Worm (Caenorhabditis elegans) whole organism, L1 larva: ENCODE measurements around the gene M163.5.
A peak's percentile ranks its signal among the peaks of the same experiment; 100 is the strongest.
"Not testable (repeated sequence)": the region's sequence is repeated elsewhere in the genome, so short reads cannot be mapped to it uniquely, and the experiment has no call there.

Experiments
- Y116A8C.19 ChIP-seq: sonication (generic microtip); optimal IDR thresholded peaks from 2 replicates; lab custom pipeline; 2016; ENCODE audit warnings: missing compliant biosample characterization, missing genetic modification characterization, borderline replicate concordance
- aha-1 ChIP-seq: fragments of 150-350 bp; optimal IDR thresholded peaks from 2 replicates; lab custom pipeline; 2014; ENCODE audit warnings: missing biosample characterization, missing genetic modification characterization
- ama-1 ChIP-seq: fragments of 150-350 bp; optimal IDR thresholded peaks from 2 replicates; lab custom pipeline; 2014
- blmp-1 ChIP-seq: fragments of 150-350 bp; optimal IDR thresholded peaks from 2 replicates; lab custom pipeline; 2014; ENCODE audit warnings: missing biosample characterization, missing genetic modification characterization
- ceh-8 ChIP-seq: fragments of 200-800 bp; sonication (Bioruptor generic); optimal IDR thresholded peaks from 2 replicates; lab custom pipeline; 2018; ENCODE audit warnings: mild to moderate bottlenecking, missing genetic modification characterization, moderate library complexity, missing compliant biosample characterization
- ceh-90 ChIP-seq: sonication (generic microtip); optimal IDR thresholded peaks from 2 replicates; lab custom pipeline; 2016; ENCODE audit warnings: missing genetic modification characterization, missing compliant biosample characterization
- ces-1 ChIP-seq: fragments of 150-350 bp; optimal IDR thresholded peaks from 2 replicates; lab custom pipeline; 2014; ENCODE audit warnings: missing biosample characterization, missing genetic modification reagents, missing genetic modification characterization
- dpl-1 ChIP-seq, 3 experiments: fragments of 150-350 bp in 2 of 3; sonication (generic microtip) in 1 of 3; optimal IDR thresholded peaks; 2 replicates each; lab custom pipeline; 2014 to 2017; ENCODE audit warnings: missing biosample characterization in 3 of 3, missing genetic modification characterization in 3 of 3, missing genetic modification reagents in 3 of 3
- efl-3 ChIP-seq: fragments of 200-800 bp; sonication (Bioruptor generic); optimal IDR thresholded peaks from 2 replicates; lab custom pipeline; 2018; ENCODE audit warnings: mild to moderate bottlenecking, missing genetic modification characterization, missing compliant biosample characterization
- egl-27 ChIP-seq, 2 experiments: fragments of 150-350 bp in 1 of 2; sonication (generic microtip); optimal IDR thresholded peaks; 3 replicates each; lab custom pipeline; 2017 to 2018; ENCODE audit warnings: missing biosample characterization in 2 of 2, missing genetic modification characterization in 2 of 2, missing genetic modification reagents in 2 of 2
- elt-2 ChIP-seq: sonication (generic microtip); optimal IDR thresholded peaks from 2 replicates; lab custom pipeline; 2016; ENCODE audit warnings: missing genetic modification characterization, mild to moderate bottlenecking, inconsistent platforms, missing compliant biosample characterization, missing genetic modification reagents
- elt-3 ChIP-seq, 6 experiments: fragments of 150-350 bp in 1 of 6; sonication (generic microtip); optimal IDR thresholded peaks; 2 replicates each; lab custom pipeline; 2017 to 2018; ENCODE audit warnings: missing biosample characterization in 6 of 6, missing genetic modification characterization in 6 of 6, inconsistent platforms in 1 of 6
- fkh-4 ChIP-seq: sonication (generic microtip); optimal IDR thresholded peaks from 2 replicates; lab custom pipeline; 2016; ENCODE audit warnings: missing compliant biosample characterization, missing genetic modification characterization, borderline replicate concordance
- fkh-8 ChIP-seq: sonication (generic microtip); optimal IDR thresholded peaks from 2 replicates; lab custom pipeline; 2016; ENCODE audit warnings: mild to moderate bottlenecking, missing genetic modification characterization, missing compliant biosample characterization
- fos-1 ChIP-seq: fragments of 150-350 bp; optimal IDR thresholded peaks from 2 replicates; lab custom pipeline; 2014; ENCODE audit warnings: missing biosample characterization, missing genetic modification characterization
- grh-1 ChIP-seq: fragments of 200-800 bp; sonication (Bioruptor generic); IDR thresholded peaks from 2 replicates; pipeline ENCODE4 v1.3.6; 2022; ENCODE audit warnings: missing genetic modification reagents, missing genetic modification characterization, missing compliant biosample characterization
- hlh-17 ChIP-seq: fragments of 200-800 bp; sonication (Bioruptor generic); optimal IDR thresholded peaks from 2 replicates; lab custom pipeline; 2018; ENCODE audit warnings: missing genetic modification characterization, mild to moderate bottlenecking, missing compliant biosample characterization, moderate library complexity, borderline replicate concordance
- hlh-4 ChIP-seq: sonication (generic microtip); optimal IDR thresholded peaks from 2 replicates; lab custom pipeline; 2016; ENCODE audit warnings: mild to moderate bottlenecking, missing genetic modification characterization, missing compliant biosample characterization
- irx-1 ChIP-seq: sonication (generic microtip); optimal IDR thresholded peaks from 2 replicates; lab custom pipeline; 2016; ENCODE audit warnings: missing genetic modification characterization, missing compliant biosample characterization
- isw-1 ChIP-seq: fragments of 200-800 bp; sonication (Bioruptor generic); IDR thresholded peaks from 2 replicates; pipeline ENCODE4 v1.3.6; 2022; ENCODE audit warnings: missing genetic modification characterization, missing compliant biosample characterization
- jun-1 ChIP-seq: fragments of 150-350 bp; optimal IDR thresholded peaks from 2 replicates; lab custom pipeline; 2014; ENCODE audit warnings: missing biosample characterization, missing genetic modification reagents, missing genetic modification characterization
- lin-14 ChIP-seq: fragments of 200-800 bp; sonication (Bioruptor generic); optimal IDR thresholded peaks from 2 replicates; lab custom pipeline; 2018; ENCODE audit warnings: mild to moderate bottlenecking, missing genetic modification characterization, moderate library complexity, missing compliant biosample characterization
- lin-15B ChIP-seq: fragments of 150-350 bp; sonication (generic microtip); optimal IDR thresholded peaks from 3 replicates; lab custom pipeline; 2014; ENCODE audit warnings: missing biosample characterization, missing genetic modification characterization
- lin-39 ChIP-seq: fragments of 150-350 bp; optimal IDR thresholded peaks from 2 replicates; lab custom pipeline; 2014; ENCODE audit warnings: missing biosample characterization, missing genetic modification reagents, missing genetic modification characterization
- lir-3 ChIP-seq: sonication (generic microtip); optimal IDR thresholded peaks from 2 replicates; lab custom pipeline; 2016; ENCODE audit warnings: mild to moderate bottlenecking, missing genetic modification characterization, moderate library complexity, missing compliant biosample characterization; ENCODE audit not compliant: poor library complexity
- mdl-1 ChIP-seq, 2 experiments: fragments of 150-350 bp; optimal IDR thresholded peaks; 2 replicates each; lab custom pipeline; 2014 to 2017; ENCODE audit warnings: missing biosample characterization in 2 of 2, missing genetic modification characterization in 2 of 2, inconsistent platforms in 1 of 2
- mef-2 ChIP-seq: fragments of 150-350 bp; optimal IDR thresholded peaks from 2 replicates; lab custom pipeline; 2014; ENCODE audit warnings: missing biosample characterization, missing genetic modification characterization
- nhr-20 ChIP-seq: sonication (generic microtip); optimal IDR thresholded peaks from 2 replicates; lab custom pipeline; 2016; ENCODE audit warnings: mild to moderate bottlenecking, missing genetic modification characterization, missing compliant biosample characterization
- nhr-47 ChIP-seq: sonication (generic microtip); optimal IDR thresholded peaks from 2 replicates; lab custom pipeline; 2016; ENCODE audit warnings: mild to moderate bottlenecking, missing genetic modification characterization, moderate library complexity, missing compliant biosample characterization
- nhr-71 ChIP-seq: sonication (generic microtip); optimal IDR thresholded peaks from 2 replicates; lab custom pipeline; 2016; ENCODE audit warnings: mild to moderate bottlenecking, missing genetic modification characterization, moderate library complexity, missing compliant biosample characterization
- nhr-77 ChIP-seq: fragments of 150-350 bp; optimal IDR thresholded peaks from 2 replicates; lab custom pipeline; 2014; ENCODE audit warnings: missing biosample characterization, missing genetic modification characterization
- pqm-1 ChIP-seq: sonication (generic microtip); optimal IDR thresholded peaks from 3 replicates; lab custom pipeline; 2017; ENCODE audit warnings: missing biosample characterization, missing genetic modification characterization
- snpc-4 ChIP-seq: fragments of 150-350 bp; optimal IDR thresholded peaks from 2 replicates; lab custom pipeline; 2014; ENCODE audit warnings: missing biosample characterization, missing genetic modification characterization
- snu-23 ChIP-seq: sonication (generic microtip); optimal IDR thresholded peaks from 2 replicates; lab custom pipeline; 2016; ENCODE audit warnings: missing genetic modification characterization, missing compliant biosample characterization
- sptf-1 ChIP-seq: fragments of 150-350 bp; optimal IDR thresholded peaks from 2 replicates; lab custom pipeline; 2014; ENCODE audit warnings: missing biosample characterization, missing genetic modification characterization
- sup-37 ChIP-seq: fragments of 200-800 bp; sonication (Bioruptor generic); optimal IDR thresholded peaks from 2 replicates; lab custom pipeline; 2018; ENCODE audit warnings: mild to moderate bottlenecking, missing genetic modification characterization, missing compliant biosample characterization
- swsn-7 ChIP-seq: sonication (generic microtip); optimal IDR thresholded peaks from 2 replicates; lab custom pipeline; 2016; ENCODE audit warnings: missing genetic modification characterization, missing compliant biosample characterization
- tlp-1 ChIP-seq: fragments of 150-350 bp; optimal IDR thresholded peaks from 2 replicates; lab custom pipeline; 2014; ENCODE audit warnings: missing biosample characterization, missing genetic modification characterization
- unc-30 ChIP-seq: sonication (generic microtip); optimal IDR thresholded peaks from 2 replicates; lab custom pipeline; 2017; ENCODE audit warnings: missing biosample characterization, missing genetic modification characterization
- unc-62 ChIP-seq: fragments of 150-350 bp; optimal IDR thresholded peaks from 2 replicates; lab custom pipeline; 2014; ENCODE audit warnings: missing biosample characterization, missing genetic modification reagents, missing genetic modification characterization
- unc-98 ChIP-seq: fragments of 200-800 bp; sonication (Bioruptor generic); IDR thresholded peaks from 2 replicates; pipeline ENCODE4 v1.3.6; 2022; ENCODE audit warnings: missing genetic modification characterization, missing compliant biosample characterization
- vab-15 ChIP-seq: sonication (generic microtip); optimal IDR thresholded peaks from 2 replicates; lab custom pipeline; 2017; ENCODE audit warnings: missing genotype, mild to moderate bottlenecking, missing genetic modification characterization, missing compliant biosample characterization
- xbp-1 ChIP-seq: sonication (generic microtip); optimal IDR thresholded peaks from 2 replicates; lab custom pipeline; 2016; ENCODE audit warnings: missing genetic modification characterization, missing compliant biosample characterization
- zag-1 ChIP-seq: fragments of 150-350 bp; optimal IDR thresholded peaks from 2 replicates; lab custom pipeline; 2014; ENCODE audit warnings: missing biosample characterization, missing genetic modification characterization
- zip-4 ChIP-seq: fragments of 200-800 bp; sonication (Bioruptor generic); optimal IDR thresholded peaks from 2 replicates; lab custom pipeline; 2018; ENCODE audit warnings: mild to moderate bottlenecking, missing genetic modification characterization, moderate library complexity, missing compliant biosample characterization
- ztf-11 ChIP-seq, 2 experiments: sonication (generic microtip); optimal IDR thresholded peaks; 2 replicates each; lab custom pipeline; 2016 to 2017; ENCODE audit warnings: missing genetic modification characterization in 2 of 2, missing biosample characterization in 1 of 2, missing compliant biosample characterization in 1 of 2

Gene M163.5

ce11 chrX:14523275-14523674, 49.4 kb downstream of the M163.5 start, which contains the start of gene nspc-16:
Gene nspc-16 (plus strand): TSS chrX:14523575.
- TF ChIP-seq unc-30 (tag; lab: Kevin White, UChicago) (no peak), hlh-4 (tag; lab: Kevin White, UChicago) (no peak), sptf-1 (tag; lab: Kevin White, UChicago) (no peak), nhr-71 (no peak), irx-1 (tag; lab: Kevin White, UChicago) (no peak)

- TF ChIP-seq sup-37 (GFP tag; lab: Kevin White, UChicago); fkh-8; elt-2 (tag; lab: Kevin White, UChicago): not testable (repeated sequence)
Measured at ce11 chrX:14525081-14525324, 51.2 kb downstream of the M163.5 start, which contains the start of gene nspc-17. Gene nspc-17 (minus strand): TSS chrX:14525181.

- TF ChIP-seq ces-1 (GFP tag; lab: Kevin White, UChicago) (peak; percentile 95), vab-15 (tag; lab: Kevin White, UChicago) (no peak), grh-1 (GFP tag; lab: Robert Waterston, UW) (peak; percentile 97), nhr-47 (peak; percentile 100), nhr-20 (tag; lab: Kevin White, UChicago) (peak; percentile 98), mef-2 (tag; lab: Kevin White, UChicago) (peak; percentile 90), snu-23 (GFP tag; lab: Kevin White, UChicago) (peak; percentile 100), lir-3 (tag; lab: Kevin White, UChicago) (peak; percentile 91), swsn-7 (peak; percentile 99), lin-15B (tag; lab: Kevin White, UChicago) (peak; percentile 34), unc-62 (peak; percentile 77), efl-3 (peak; percentile 96), Y116A8C.19 (tag; lab: Kevin White, UChicago) (peak; percentile 72), zip-4 (peak; percentile 97), hlh-17 (no peak), nhr-71 (peak; percentile 99), blmp-1 (tag; lab: Kevin White, UChicago) (peak; percentile 60), egl-27 (tag; optimal IDR thresholded peaks at IDR 0.05; lab: Kevin White, UChicago) (peak; percentile 89 to 98), elt-2 (tag; lab: Kevin White, UChicago) (peak; percentile 89), dpl-1 (GFP tag; optimal IDR thresholded peaks at IDR 0.05; lab: Kevin White, UChicago) (peak; percentile 62 to 70 (median 66)), ama-1 (lab: Kevin White, UChicago) (no peak), jun-1 (tag; lab: Kevin White, UChicago) (peak; percentile 100), pqm-1 (peak; percentile 98), isw-1 (peak; percentile 92), fkh-8 (peak; percentile 96), lin-14 (GFP tag; lab: Kevin White, UChicago) (peak; percentile 99), tlp-1 (tag; lab: Kevin White, UChicago) (peak; percentile 86), mdl-1 (tag; optimal IDR thresholded peaks at IDR 0.05; lab: Kevin White, UChicago) (peak in 1 of 2 experiments; percentile 95), ceh-90 (tag; lab: Kevin White, UChicago) (peak; percentile 32), ztf-11 (tag; optimal IDR thresholded peaks at IDR 0.05; lab: Kevin White, UChicago) (peak; percentile 86 to 98), xbp-1 (tag; lab: Kevin White, UChicago) (peak; percentile 96), snpc-4 (tag; lab: Kevin White, UChicago) (peak; percentile 94), fkh-4 (peak; percentile 95), elt-3 (tag; optimal IDR thresholded peaks at IDR 0.05; lab: Kevin White, UChicago) (peak; percentile 50 to 99 (median 88)), ceh-8 (GFP tag; lab: Kevin White, UChicago) (peak; percentile 100), fos-1 (tag; lab: Kevin White, UChicago) (peak; percentile 98), lin-39 (tag; lab: Kevin White, UChicago) (peak; percentile 100), unc-98 (GFP tag; lab: Robert Waterston, UW) (peak; percentile 93), aha-1 (tag; lab: Kevin White, UChicago) (peak; percentile 94), nhr-77 (tag; lab: Kevin White, UChicago) (peak; percentile 99), zag-1 (tag; lab: Kevin White, UChicago) (peak; percentile 98)
Measured at ce11 chrX:14525325-14526305, 51.8 kb downstream of the M163.5 start.
